Worm (Caenorhabditis elegans): ENCODE results near the gene C25E10.11.

The C25E10.11 gene

ce11 chrV:9059468-9059867, 941 bp upstream of the C25E10.11 start, which contains the start of the genes C25E10.16 and C25E10.13:
C25E10.16 (minus strand) TSS chrV:9059568.
C25E10.13 (plus strand) TSS chrV:9059723.
- TF ChIP-seq T07F8.4 (tag; optimal IDR thresholded peaks at IDR 0.05) (no peak), let-526 (GFP tag; IDR thresholded peaks at IDR 0.05) (no peak), dox-1 (GFP tag; IDR thresholded peaks at IDR 0.05) (no peak), lin-54 (GFP tag; optimal IDR thresholded peaks at IDR 0.05) (no peak)

ce11 chrV:9056253-9056652, 2.3 kb downstream of the C25E10.11 start, which contains the start of gene C25E10.10:
C25E10.10 (minus strand) TSS chrV:9056353.
- TF ChIP-seq B0019.2 (GFP tag; conservative IDR thresholded peaks at IDR 0.05) (no peak), rpc-1 (optimal IDR thresholded peaks at IDR 0.05) (no peak), rpc-1 (tag; optimal IDR thresholded peaks at IDR 0.05) (no peak), ekl-4 (GFP tag; IDR thresholded peaks at IDR 0.05) (no peak), F23B12.7 (tag; optimal IDR thresholded peaks at IDR 0.05; ENCODE audit: insufficient read depth) (no peak)

- no peak for TF ChIP-seq mcd-1 (GFP tag; IDR thresholded peaks at IDR 0.05)
- TF ChIP-seq lin-35 (GFP tag; optimal IDR thresholded peaks at IDR 0.05), result no peak
- TF ChIP-seq mel-28 (tag; optimal IDR thresholded peaks at IDR 0.05; ENCODE audit: borderline replicate concordance), result no peak
- TF ChIP-seq B0261.1 (tag; optimal IDR thresholded peaks at IDR 0.05), result no peak
- no peak for TF ChIP-seq repo-1 (tag; optimal IDR thresholded peaks at IDR 0.05)
- TF ChIP-seq nhr-90 (tag; optimal IDR thresholded peaks at IDR 0.05), result no peak
- no peak for TF ChIP-seq hlh-26 (GFP tag; conservative IDR thresholded peaks at IDR 0.05)
- no peak for TF ChIP-seq nhr-120 (GFP tag; IDR thresholded peaks at IDR 0.05)
- TF ChIP-seq madf-3 (GFP tag; IDR thresholded peaks at IDR 0.05), result no peak
- TF ChIP-seq Y95B8A.8 (GFP tag; IDR thresholded peaks at IDR 0.05), result no peak
- TF ChIP-seq Y79H2A.3 (GFP tag; conservative IDR thresholded peaks at IDR 0.05), result no peak
- no peak for TF ChIP-seq D2030.7 (GFP tag; IDR thresholded peaks at IDR 0.05)
Observed at ce11 chrV:9055644-9056043, 2.9 kb downstream of the C25E10.11 start.

ce11 chrV:9054771-9055170, 3.8 kb downstream of the C25E10.11 start, which contains the start of gene swm-1:
swm-1 (minus strand) TSS chrV:9054871.
- TF ChIP-seq ztf-18 (tag; optimal IDR thresholded peaks at IDR 0.05) (no peak), C17E4.6 (GFP tag; IDR thresholded peaks at IDR 0.05) (no peak), D2030.7 (GFP tag; IDR thresholded peaks at IDR 0.05) (no peak), lin-26 (GFP tag; IDR thresholded peaks at IDR 0.05) (no peak), pha-4 (tag; optimal IDR thresholded peaks at IDR 0.05) (no peak), sea-2 (GFP tag; IDR thresholded peaks at IDR 0.05) (no peak), nhr-120 (GFP tag; IDR thresholded peaks at IDR 0.05) (no peak), F39B2.1 (GFP tag; IDR thresholded peaks at IDR 0.05) (no peak), F23B12.7 (tag; optimal IDR thresholded peaks at IDR 0.05; ENCODE audit: insufficient read depth) (no peak)

ce11 chrV:9053969-9054368, 4.6 kb downstream of the C25E10.11 start, which contains the start of gene C25E10.8:
C25E10.8 (minus strand) TSS chrV:9054069.
- TF ChIP-seq madf-6 (GFP tag; IDR thresholded peaks at IDR 0.05), result no peak
- TF ChIP-seq hsf-1 (GFP tag; IDR thresholded peaks at IDR 0.05), result no peak
- no peak for TF ChIP-seq ztf-18 (tag; optimal IDR thresholded peaks at IDR 0.05)
- no peak for TF ChIP-seq madf-8 (GFP tag; conservative IDR thresholded peaks at IDR 0.05)
- no peak for TF ChIP-seq rec-8 (tag; optimal IDR thresholded peaks at IDR 0.05)
- TF ChIP-seq nhr-90 (tag; optimal IDR thresholded peaks at IDR 0.05), result no peak
- TF ChIP-seq hlh-26 (GFP tag; conservative IDR thresholded peaks at IDR 0.05), result no peak
- no peak for TF ChIP-seq efl-1 (GFP tag; optimal IDR thresholded peaks at IDR 0.05)
- TF ChIP-seq C17E4.6 (GFP tag; IDR thresholded peaks at IDR 0.05), result no peak
